Worm (Caenorhabditis elegans): ENCODE results near the gene F36F12.7.

The F36F12.7 gene

DNA sequence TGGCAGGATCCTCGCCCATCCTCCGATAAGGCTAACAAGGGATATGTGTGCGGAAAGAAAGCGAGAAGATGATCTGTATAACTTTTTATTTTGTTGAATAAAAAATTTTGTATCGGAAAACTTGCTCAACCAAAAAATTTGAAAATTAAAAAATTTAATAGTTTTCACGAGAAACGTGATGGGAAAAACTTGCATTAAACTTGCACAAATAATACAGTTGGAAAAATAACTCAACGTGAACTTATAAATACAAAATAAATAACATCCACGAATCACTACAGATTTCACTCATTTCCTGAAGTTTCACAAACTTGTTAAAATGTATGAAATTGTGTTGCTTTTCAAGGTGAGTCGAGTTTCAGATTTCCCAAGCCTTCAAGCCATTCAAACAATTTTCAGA, at the start of gene F36F12.7:
TSS of gene F36F12.7 (plus strand) at position 301 of the 400 bp plus-strand sequence.
- TF ChIP-seq hmg-4 (GFP tag; optimal IDR thresholded peaks at IDR 0.05) (no peak), hmbx-1 (tag; optimal IDR thresholded peaks at IDR 0.05) (no peak), B0310.2 (tag; optimal IDR thresholded peaks at IDR 0.05) (no peak), F13C5.2 (tag; optimal IDR thresholded peaks at IDR 0.05) (no peak), ceh-36 (tag; optimal IDR thresholded peaks at IDR 0.05) (no peak), tbx-37 (GFP tag; conservative IDR thresholded peaks at IDR 0.05) (no peak), sea-1 (GFP tag; conservative IDR thresholded peaks at IDR 0.05) (no peak), scrt-1 (GFP tag; IDR thresholded peaks at IDR 0.05) (no peak), aly-1 (tag; optimal IDR thresholded peaks at IDR 0.05) (no peak), ceh-13 (GFP tag; optimal IDR thresholded peaks at IDR 0.05) (no peak), ama-1 (optimal IDR thresholded peaks at IDR 0.05) (no peak), tbx-11 (GFP tag; IDR thresholded peaks at IDR 0.05) (no peak), hnd-1 (tag; optimal IDR thresholded peaks at IDR 0.05) (no peak), ets-7 (tag; optimal IDR thresholded peaks at IDR 0.05) (no peak), tra-4 (tag; optimal IDR thresholded peaks at IDR 0.05) (no peak)

- no peak for TF ChIP-seq tra-4 (tag; optimal IDR thresholded peaks at IDR 0.05)
- no peak for TF ChIP-seq ceh-13 (GFP tag; optimal IDR thresholded peaks at IDR 0.05)
- TF ChIP-seq hmg-4 (GFP tag; optimal IDR thresholded peaks at IDR 0.05) = no peak
- no peak for TF ChIP-seq B0310.2 (tag; optimal IDR thresholded peaks at IDR 0.05)
- no peak for TF ChIP-seq F13C5.2 (tag; optimal IDR thresholded peaks at IDR 0.05)
- TF ChIP-seq sea-1 (GFP tag; conservative IDR thresholded peaks at IDR 0.05) = no peak
- TF ChIP-seq pes-1 (GFP tag; IDR thresholded peaks at IDR 0.05) = no peak
- no peak for TF ChIP-seq tbx-37 (GFP tag; conservative IDR thresholded peaks at IDR 0.05)
- no peak for TF ChIP-seq flt-1 (GFP tag; IDR thresholded peaks at IDR 0.05)
These were observed 49.0 kb upstream of the F36F12.7 start, which contains the start of gene comt-4 for ce11 chrV:2050136-2050535. Gene comt-4, minus strand, starts transcription at chrV:2050185.

ce11 chrV:2050790-2051189, 48.4 kb upstream of the F36F12.7 start:
- TF ChIP-seq B0310.2 (tag; optimal IDR thresholded peaks at IDR 0.05) = no peak
- TF ChIP-seq tbx-11 (GFP tag; IDR thresholded peaks at IDR 0.05) = no peak
- 0 out of 2 replicates have a peak, but pooled peaks have one; percentile 48 for TF ChIP-seq scrt-1 (GFP tag; IDR thresholded peaks at IDR 0.05)
- TF ChIP-seq ets-7 (tag; optimal IDR thresholded peaks at IDR 0.05) = no peak

- TF ChIP-seq pes-1 (GFP tag; IDR thresholded peaks at IDR 0.05) = no peak
- no peak for TF ChIP-seq tbx-11 (GFP tag; IDR thresholded peaks at IDR 0.05)
- no peak for TF ChIP-seq ets-7 (tag; optimal IDR thresholded peaks at IDR 0.05)
- no peak for TF ChIP-seq flt-1 (GFP tag; IDR thresholded peaks at IDR 0.05)
- TF ChIP-seq scrt-1 (GFP tag; IDR thresholded peaks at IDR 0.05) = no peak
- no peak for TF ChIP-seq hnd-1 (tag; optimal IDR thresholded peaks at IDR 0.05)
- no peak for TF ChIP-seq hmg-4 (GFP tag; optimal IDR thresholded peaks at IDR 0.05)
- no peak for TF ChIP-seq ama-1 (optimal IDR thresholded peaks at IDR 0.05)
- TF ChIP-seq tra-4 (tag; optimal IDR thresholded peaks at IDR 0.05) = no peak
These were observed 47.6 kb upstream of the F36F12.7 start, which contains the start of gene Y40B10A.11 for ce11 chrV:2051507-2051906. Gene Y40B10A.11, minus strand, starts transcription at chrV:2051607.

DNA sequence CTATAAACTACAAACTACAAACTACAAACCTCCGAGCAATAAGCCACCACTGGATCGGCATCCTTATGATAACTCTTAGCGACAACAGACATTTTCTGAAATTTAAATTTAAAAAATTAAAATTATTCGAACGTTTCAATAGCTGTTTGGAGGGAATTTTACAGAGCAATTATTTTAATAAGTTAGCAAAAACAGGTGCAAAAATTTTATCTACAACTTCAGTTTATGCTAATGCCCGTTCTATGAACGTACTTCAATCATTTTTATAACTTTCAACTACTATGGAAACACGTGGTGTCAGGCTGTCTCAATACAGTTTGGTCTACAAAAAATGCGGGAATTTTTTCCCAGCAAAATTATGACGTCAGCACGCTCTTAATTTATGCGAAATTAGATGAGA, 45.6 kb upstream of the F36F12.7 start, which contains the start of gene comt-5:
TSS of gene comt-5 (minus strand) at position 101 of the 400 bp plus-strand sequence.
- TF ChIP-seq tra-4 (tag; optimal IDR thresholded peaks at IDR 0.05) = no peak
- no peak for TF ChIP-seq flt-1 (GFP tag; IDR thresholded peaks at IDR 0.05)
- no peak for TF ChIP-seq hnd-1 (tag; optimal IDR thresholded peaks at IDR 0.05)
- no peak for TF ChIP-seq tbx-11 (GFP tag; IDR thresholded peaks at IDR 0.05)
- TF ChIP-seq sea-1 (GFP tag; conservative IDR thresholded peaks at IDR 0.05) = no peak
- no peak for TF ChIP-seq hmg-4 (GFP tag; optimal IDR thresholded peaks at IDR 0.05)
- TF ChIP-seq pes-1 (GFP tag; IDR thresholded peaks at IDR 0.05) = no peak
- TF ChIP-seq ceh-13 (GFP tag; optimal IDR thresholded peaks at IDR 0.05) = no peak
- TF ChIP-seq tbx-37 (GFP tag; conservative IDR thresholded peaks at IDR 0.05) = no peak
- TF ChIP-seq scrt-1 (GFP tag; IDR thresholded peaks at IDR 0.05) = no peak
- no peak for TF ChIP-seq F13C5.2 (tag; optimal IDR thresholded peaks at IDR 0.05)
- no peak for TF ChIP-seq ceh-36 (tag; optimal IDR thresholded peaks at IDR 0.05)
- TF ChIP-seq aly-1 (tag; optimal IDR thresholded peaks at IDR 0.05) = no peak
- no peak for TF ChIP-seq ama-1 (optimal IDR thresholded peaks at IDR 0.05)
- TF ChIP-seq ets-7 (tag; optimal IDR thresholded peaks at IDR 0.05) = no peak
- TF ChIP-seq B0310.2 (tag; optimal IDR thresholded peaks at IDR 0.05) = no peak

DNA sequence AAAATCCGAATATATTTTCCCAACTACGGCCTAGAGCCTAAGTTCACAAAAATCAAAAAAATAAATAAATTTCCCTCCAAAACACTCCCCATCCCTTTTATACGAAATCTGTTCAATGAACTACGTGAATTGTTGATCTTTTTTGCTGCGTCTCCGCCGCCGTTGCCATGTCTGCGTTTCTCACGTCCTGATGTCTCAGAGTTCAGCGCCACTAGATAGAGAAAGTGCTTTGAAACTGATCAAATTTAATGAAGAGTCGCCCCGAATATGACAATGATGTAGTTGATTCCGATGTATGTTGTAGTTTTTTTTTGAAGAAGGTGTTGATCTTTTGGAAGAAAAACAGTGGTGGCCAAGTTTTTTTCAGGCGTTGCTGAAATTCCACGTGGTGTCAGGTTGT, 44.9 kb upstream of the F36F12.7 start:
- TF ChIP-seq F13C5.2 (tag; optimal IDR thresholded peaks at IDR 0.05) (no peak), ceh-13 (GFP tag; optimal IDR thresholded peaks at IDR 0.05) (no peak), pes-1 (GFP tag; IDR thresholded peaks at IDR 0.05) (no peak), scrt-1 (GFP tag; IDR thresholded peaks at IDR 0.05) (no peak), ama-1 (optimal IDR thresholded peaks at IDR 0.05) (no peak), hnd-1 (tag; optimal IDR thresholded peaks at IDR 0.05) (no peak), tra-4 (tag; optimal IDR thresholded peaks at IDR 0.05) (no peak), tbx-11 (GFP tag; IDR thresholded peaks at IDR 0.05) (no peak), ceh-36 (tag; optimal IDR thresholded peaks at IDR 0.05) (no peak), hmg-4 (GFP tag; optimal IDR thresholded peaks at IDR 0.05) (no peak), B0310.2 (tag; optimal IDR thresholded peaks at IDR 0.05) (no peak), aly-1 (tag; optimal IDR thresholded peaks at IDR 0.05) (no peak), ets-7 (tag; optimal IDR thresholded peaks at IDR 0.05) (no peak), flt-1 (GFP tag; IDR thresholded peaks at IDR 0.05) (no peak), hmbx-1 (tag; optimal IDR thresholded peaks at IDR 0.05) (no peak), sea-1 (GFP tag; conservative IDR thresholded peaks at IDR 0.05) (no peak), tbx-37 (GFP tag; conservative IDR thresholded peaks at IDR 0.05) (no peak)

ce11 chrV:2055765-2056504, 43.2 kb upstream of the F36F12.7 start:
- TF ChIP-seq ets-7 (tag; optimal IDR thresholded peaks at IDR 0.05) = no peak
- TF ChIP-seq ceh-13 (GFP tag; optimal IDR thresholded peaks at IDR 0.05) = no peak
- no peak for TF ChIP-seq B0310.2 (tag; optimal IDR thresholded peaks at IDR 0.05)
- TF ChIP-seq hnd-1 (tag; optimal IDR thresholded peaks at IDR 0.05) = no peak
- no peak for TF ChIP-seq hmbx-1 (tag; optimal IDR thresholded peaks at IDR 0.05)

Measured in whole organism, early embryonic.